Worm (Caenorhabditis elegans) whole organism, young adult: Measurements from ENCODE around the gene adt-2.

Experiments
- C17E4.6 ChIP-seq: fragments of 200-800 bp; sonication (Bioruptor generic); IDR thresholded peaks from 2 replicates; pipeline ENCODE4 v1.3.6; 2022; ENCODE audit warnings: missing genetic modification reagents, missing genetic modification characterization, missing compliant biosample characterization
- ZK185.1 ChIP-seq: sonication (generic microtip); optimal IDR thresholded peaks from 2 replicates; lab custom pipeline; 2016; ENCODE audit warnings: mild to moderate bottlenecking, missing genetic modification characterization, missing compliant biosample characterization; ENCODE audit not compliant: poor library complexity, severe bottlenecking
- dox-1 ChIP-seq: fragments of 200-800 bp; sonication (Bioruptor generic); IDR thresholded peaks from 2 replicates; pipeline ENCODE4 v1.3.6; 2022; ENCODE audit warnings: missing genetic modification reagents, missing genetic modification characterization, missing compliant biosample characterization
- madf-6 ChIP-seq: fragments of 200-800 bp; sonication (Bioruptor generic); IDR thresholded peaks from 2 replicates; pipeline ENCODE4 v1.3.6; 2022; ENCODE audit warnings: missing genetic modification reagents, missing genetic modification characterization, missing compliant biosample characterization
- mes-4 ChIP-seq: sonication (generic microtip); optimal IDR thresholded peaks from 2 replicates; lab custom pipeline; 2016; ENCODE audit warnings: missing genotype, missing genetic modification characterization, missing compliant biosample characterization
- pha-4 ChIP-seq: fragments of 150-350 bp; sonication (generic microtip); optimal IDR thresholded peaks from 2 replicates; lab custom pipeline; 2014; ENCODE audit warnings: missing biosample characterization, missing genetic modification reagents, missing genetic modification characterization
- repo-1 ChIP-seq: sonication (generic microtip); optimal IDR thresholded peaks from 2 replicates; lab custom pipeline; 2017; ENCODE audit warnings: mild to moderate bottlenecking, missing genetic modification characterization, missing compliant biosample characterization
- unc-62 ChIP-seq: fragments of 150-350 bp; optimal IDR thresholded peaks from 2 replicates; lab custom pipeline; 2014; ENCODE audit warnings: missing biosample characterization, missing genetic modification reagents, missing genetic modification characterization
- zim-3 ChIP-seq: sonication (generic microtip); optimal IDR thresholded peaks from 2 replicates; lab custom pipeline; 2017; ENCODE audit warnings: mild to moderate bottlenecking, missing genetic modification characterization, moderate library complexity, missing compliant biosample characterization
- ztf-26 ChIP-seq: sonication (generic microtip); optimal IDR thresholded peaks from 2 replicates; lab custom pipeline; 2017; ENCODE audit warnings: missing genetic modification characterization, missing compliant biosample characterization

DNA sequence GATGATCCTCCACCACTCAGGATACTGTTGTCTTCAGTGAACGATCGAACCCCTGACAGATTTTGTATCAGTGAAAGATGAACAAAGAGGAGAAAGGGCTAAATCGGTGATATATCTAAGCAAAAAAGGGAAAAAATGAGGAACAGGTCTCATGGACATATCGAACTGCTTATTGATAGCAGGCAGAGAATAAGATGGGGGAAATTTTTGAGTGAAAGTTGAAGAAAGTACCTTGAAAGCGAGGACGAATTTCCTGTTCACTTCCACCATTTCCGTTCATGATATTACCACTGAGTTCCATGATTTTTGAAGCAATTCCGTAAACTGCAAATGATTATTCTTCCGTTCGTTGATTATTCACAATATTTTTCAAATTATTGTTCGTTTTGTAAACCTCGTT lies 32.7 kb upstream of the adt-2 start:
- TF ChIP-seq mes-4 (tag; lab: Kevin White, UChicago) (no peak), zim-3 (tag; lab: Kevin White, UChicago) (no peak), unc-62 (GFP tag; lab: Kevin White, UChicago) (no peak), ztf-26 (tag; lab: Kevin White, UChicago) (no peak), C17E4.6 (no peak), ZK185.1 (tag; lab: Kevin White, UChicago) (no peak), dox-1 (GFP tag; lab: Robert Waterston, UW) (no peak), repo-1 (tag; lab: Kevin White, UChicago) (no peak), pha-4 (no peak), madf-6 (no peak)
